Fruit fly (Drosophila melanogaster) whole organism, embryonic: ENCODE data around the gene PNKP.

Experiments
- Ada2b ChIP-seq: fragments of 200-800 bp; sonication (Bioruptor generic); IDR thresholded peaks from 2 replicates; pipeline ENCODE4 v1.3.6; 2022; ENCODE audit warnings: missing biosample characterization, missing genetic modification characterization
- Atf3 ChIP-seq: fragments of 200-800 bp; sonication (Bioruptor generic); optimal IDR thresholded peaks from 3 replicates; lab custom pipeline; 2016; ENCODE audit warnings: missing biosample characterization, missing genetic modification characterization
- Atf6 ChIP-seq: fragments of 200-800 bp; sonication (Bioruptor generic); IDR thresholded peaks from 2 replicates; pipeline ENCODE4 v1.3.6; 2022; ENCODE audit warnings: missing biosample characterization, missing genetic modification characterization
- BtbVII ChIP-seq: fragments of 200-800 bp; sonication (Bioruptor generic); optimal IDR thresholded peaks from 3 replicates; lab custom pipeline; 2017; ENCODE audit warnings: missing biosample characterization, mild to moderate bottlenecking, missing genetic modification characterization
- C15 ChIP-seq: fragments of 200-800 bp; sonication (Bioruptor generic); IDR thresholded peaks from 3 replicates; pipeline ENCODE4 v1.3.6; 2022; ENCODE audit warnings: missing biosample characterization, missing genetic modification characterization
- CG11085 ChIP-seq: fragments of 200-800 bp; sonication (Bioruptor generic); IDR thresholded peaks from 2 replicates; pipeline ENCODE4 v1.3.6; 2022; ENCODE audit warnings: missing biosample characterization, missing genetic modification characterization
- CG12104 ChIP-seq: fragments of 200-800 bp; sonication (Bioruptor generic); optimal IDR thresholded peaks from 3 replicates; lab custom pipeline; 2016; ENCODE audit warnings: missing biosample characterization, missing genetic modification characterization
- CG12744 ChIP-seq: fragments of 200-800 bp; sonication (Bioruptor generic); optimal IDR thresholded peaks from 2 replicates; lab custom pipeline; 2016; ENCODE audit warnings: missing biosample characterization, missing genetic modification characterization
- CG14860 ChIP-seq: fragments of 200-800 bp; sonication (Bioruptor generic); IDR thresholded peaks from 3 replicates; pipeline ENCODE4 v1.3.6; 2022; ENCODE audit warnings: missing biosample characterization, missing genetic modification characterization; ENCODE audit not compliant: partially characterized antibody
- CG1647 ChIP-seq: fragments of 200-800 bp; sonication (Bioruptor generic); optimal IDR thresholded peaks from 3 replicates; lab custom pipeline; 2016; ENCODE audit warnings: missing biosample characterization, missing genetic modification characterization
- CG16813 ChIP-seq: fragments of 200-800 bp; sonication (Bioruptor generic); IDR thresholded peaks from 3 replicates; pipeline ENCODE4 v1.3.6; 2022; ENCODE audit warnings: missing biosample characterization, missing genetic modification characterization; ENCODE audit not compliant: partially characterized antibody
- CG17829 ChIP-seq: fragments of 200-800 bp; optimal IDR thresholded peaks from 2 replicates; lab custom pipeline; 2019; ENCODE audit warnings: missing biosample characterization, mild to moderate bottlenecking, missing genetic modification characterization, moderate library complexity
- CG18599 ChIP-seq: fragments of 200-800 bp; sonication (Bioruptor generic); optimal IDR thresholded peaks from 3 replicates; lab custom pipeline; 2017; ENCODE audit warnings: missing biosample characterization, missing genetic modification characterization, mild to moderate bottlenecking, moderate library complexity, missing genetic modification reagents
- CG30403 ChIP-seq: fragments of 200-800 bp; sonication (Bioruptor generic); optimal IDR thresholded peaks from 3 replicates; lab custom pipeline; 2016; ENCODE audit warnings: missing biosample characterization, missing genetic modification characterization
- CG31388 ChIP-seq: fragments of 200-800 bp; sonication (Bioruptor generic); optimal IDR thresholded peaks from 2 replicates; lab custom pipeline; 2016; ENCODE audit warnings: missing biosample characterization, missing genetic modification characterization
- CG34422 ChIP-seq: fragments of 200-800 bp; sonication (Bioruptor generic); IDR thresholded peaks from 3 replicates; pipeline ENCODE4 v1.3.6; 2022; ENCODE audit warnings: missing biosample characterization, missing genetic modification characterization
- CG5245 ChIP-seq: fragments of 200-800 bp; sonication (Bioruptor generic); optimal IDR thresholded peaks from 3 replicates; lab custom pipeline; 2016; ENCODE audit warnings: missing biosample characterization, missing genetic modification characterization
- CG6683 ChIP-seq: fragments of 200-800 bp; sonication (Bioruptor generic); optimal IDR thresholded peaks from 2 replicates; lab custom pipeline; 2017; ENCODE audit warnings: missing biosample characterization, mild to moderate bottlenecking, missing genetic modification characterization, missing genetic modification reagents
- CG6791 ChIP-seq: fragments of 200-800 bp; sonication (Bioruptor generic); IDR thresholded peaks from 3 replicates; pipeline ENCODE4 v1.3.6; 2022; ENCODE audit warnings: missing biosample characterization, missing genetic modification characterization; ENCODE audit not compliant: partially characterized antibody
- CG7357 ChIP-seq: fragments of 200-800 bp; sonication (Bioruptor generic); IDR thresholded peaks from 3 replicates; pipeline ENCODE4 v1.3.6; 2022; ENCODE audit warnings: missing biosample characterization, missing genetic modification characterization
- CG7786 ChIP-seq: fragments of 200-800 bp; sonication (Bioruptor generic); optimal IDR thresholded peaks from 2 replicates; lab custom pipeline; 2016; ENCODE audit warnings: missing biosample characterization, missing genetic modification characterization
- CG8944 ChIP-seq: fragments of 200-800 bp; sonication (Bioruptor generic); optimal IDR thresholded peaks from 3 replicates; lab custom pipeline; 2016; ENCODE audit warnings: missing biosample characterization, missing genetic modification characterization
- CG9609 ChIP-seq: fragments of 200-800 bp; sonication (Bioruptor generic); optimal IDR thresholded peaks from 3 replicates; lab custom pipeline; 2016; ENCODE audit warnings: missing biosample characterization, missing genetic modification characterization
- Ets65A ChIP-seq: fragments of 200-800 bp; sonication (Bioruptor generic); peaks from one replicate; lab custom pipeline; 2016; ENCODE audit warnings: missing biosample characterization, missing genetic modification characterization
- GATAe ChIP-seq: fragments of 200-800 bp; sonication (Bioruptor generic); conservative IDR thresholded peaks from 2 replicates; pipeline ENCODE4 v1.3.6; 2022; ENCODE audit warnings: missing biosample characterization, missing genetic modification characterization
- HLHmδ ChIP-seq: fragments of 200-800 bp; sonication (Bioruptor generic); optimal IDR thresholded peaks from 2 replicates; lab custom pipeline; 2018; ENCODE audit warnings: missing biosample characterization, mild to moderate bottlenecking, missing genetic modification characterization, moderate library complexity
- HmgD ChIP-seq: fragments of 200-800 bp; sonication (Bioruptor generic); optimal IDR thresholded peaks from 3 replicates; lab custom pipeline; 2016; ENCODE audit warnings: missing biosample characterization, missing genetic modification characterization
- HmgZ ChIP-seq: fragments of 200-800 bp; sonication (Bioruptor generic); optimal IDR thresholded peaks from 2 replicates; lab custom pipeline; 2018; ENCODE audit warnings: missing biosample characterization, mild to moderate bottlenecking, missing genetic modification characterization
- MBD-R2 ChIP-seq: fragments of 200-800 bp; sonication (Bioruptor generic); IDR thresholded peaks from 2 replicates; pipeline ENCODE4 v1.3.6; 2022; ENCODE audit warnings: missing biosample characterization, missing genetic modification characterization
- TFAM ChIP-seq: fragments of 200-800 bp; sonication (Bioruptor generic); optimal IDR thresholded peaks from 2 replicates; lab custom pipeline; 2017; ENCODE audit warnings: missing biosample characterization, missing genetic modification characterization, inconsistent platforms
- Usf ChIP-seq: fragments of 200-800 bp; sonication (Bioruptor generic); optimal IDR thresholded peaks from 2 replicates; lab custom pipeline; 2017; ENCODE audit warnings: missing genotype, missing biosample characterization, missing genetic modification characterization
- Xbp1 ChIP-seq: fragments of 200-800 bp; sonication (Bioruptor generic); optimal IDR thresholded peaks from 3 replicates; lab custom pipeline; 2016; ENCODE audit warnings: missing biosample characterization, mild to moderate bottlenecking, missing genetic modification characterization
- btn ChIP-seq: fragments of 200-800 bp; sonication (Bioruptor generic); optimal IDR thresholded peaks from 2 replicates; lab custom pipeline; 2016; ENCODE audit warnings: missing biosample characterization, missing genetic modification characterization
- crc ChIP-seq: fragments of 200-800 bp; sonication (Bioruptor generic); optimal IDR thresholded peaks from 2 replicates; lab custom pipeline; 2016; ENCODE audit warnings: missing biosample characterization, missing genetic modification characterization
- croc ChIP-seq: fragments of 200-800 bp; sonication (Bioruptor generic); conservative IDR thresholded peaks from 3 replicates; pipeline ENCODE4 v1.3.6; 2022; ENCODE audit warnings: missing biosample characterization, missing genetic modification characterization
- ems ChIP-seq: fragments of 200-800 bp; sonication (Bioruptor generic); optimal IDR thresholded peaks from 3 replicates; lab custom pipeline; 2016; ENCODE audit warnings: missing biosample characterization, missing genetic modification characterization
- fd102C ChIP-seq: fragments of 200-800 bp; sonication (Bioruptor generic); optimal IDR thresholded peaks from 2 replicates; lab custom pipeline; 2018; ENCODE audit warnings: missing biosample characterization, mild to moderate bottlenecking, missing genetic modification characterization, moderate library complexity
- fu2 ChIP-seq: fragments of 200-800 bp; sonication (Bioruptor generic); optimal IDR thresholded peaks from 2 replicates; lab custom pipeline; 2016; ENCODE audit warnings: missing biosample characterization, missing genetic modification characterization
- insv ChIP-seq, 2 experiments: fragments of 200-800 bp; sonication (Bioruptor generic); optimal IDR thresholded peaks; 3 replicates each; lab custom pipeline; 2016 to 2018; ENCODE audit warnings: missing biosample characterization in 2 of 2, missing genetic modification characterization in 2 of 2
- kni ChIP-seq: fragments of 200-800 bp; sonication (Bioruptor generic); optimal IDR thresholded peaks from 3 replicates; lab custom pipeline; 2017; ENCODE audit warnings: mild to moderate bottlenecking, missing biosample characterization, missing genetic modification reagents, missing genetic modification characterization
- knrl ChIP-seq: fragments of 200-800 bp; sonication (Bioruptor generic); IDR thresholded peaks from 3 replicates; pipeline ENCODE4 v1.3.6; 2022; ENCODE audit warnings: missing biosample characterization, missing genetic modification characterization; ENCODE audit not compliant: partially characterized antibody
- lab ChIP-seq: fragments of 200-800 bp; sonication (Bioruptor generic); optimal IDR thresholded peaks from 3 replicates; lab custom pipeline; 2017; ENCODE audit warnings: missing biosample characterization, missing genetic modification characterization, mild to moderate bottlenecking, moderate library complexity, missing genetic modification reagents
- mam ChIP-seq: fragments of 200-800 bp; sonication (Bioruptor generic); optimal IDR thresholded peaks from 3 replicates; lab custom pipeline; 2016; ENCODE audit warnings: missing biosample characterization, missing genetic modification characterization
- nom ChIP-seq: fragments of 200-800 bp; sonication (Bioruptor generic); optimal IDR thresholded peaks from 2 replicates; lab custom pipeline; 2017; ENCODE audit warnings: missing biosample characterization, missing genetic modification characterization, mild to moderate bottlenecking, moderate library complexity, missing genetic modification reagents
- pb ChIP-seq: fragments of 200-800 bp; sonication (Bioruptor generic); optimal IDR thresholded peaks from 3 replicates; lab custom pipeline; 2016; ENCODE audit warnings: missing biosample characterization, missing genetic modification characterization
- peb ChIP-seq: fragments of 200-800 bp; sonication (Bioruptor generic); IDR thresholded peaks from 2 replicates; pipeline ENCODE4 v1.3.6; 2022; ENCODE audit warnings: missing biosample characterization, missing genetic modification characterization
- sima ChIP-seq: fragments of 200-800 bp; sonication (Bioruptor generic); optimal IDR thresholded peaks from 2 replicates; lab custom pipeline; 2016; ENCODE audit warnings: missing biosample characterization, missing genetic modification characterization
- sisA ChIP-seq: fragments of 200-800 bp; sonication (Bioruptor generic); IDR thresholded peaks from 2 replicates; pipeline ENCODE4 v1.3.6; 2022; ENCODE audit warnings: missing biosample characterization, missing genetic modification characterization
- tll ChIP-seq, 2 experiments: fragments of 200-800 bp in 1 of 2; fragments of >200 bp in 1 of 2; sonication (Bioruptor generic) in 1 of 2; optimal IDR thresholded peaks; 2 replicates each; lab custom pipeline; 2017 to 2019; ENCODE audit warnings: missing biosample characterization in 2 of 2, missing genetic modification characterization in 2 of 2, mild to moderate bottlenecking in 1 of 2, moderate library complexity in 1 of 2
- trem ChIP-seq: fragments of 200-800 bp; optimal IDR thresholded peaks from 3 replicates; lab custom pipeline; 2019; ENCODE audit warnings: missing biosample characterization, mild to moderate bottlenecking, missing genetic modification characterization, moderate library complexity
- zf30C ChIP-seq: fragments of 200-800 bp; sonication (Bioruptor generic); optimal IDR thresholded peaks from 3 replicates; lab custom pipeline; 2018; ENCODE audit warnings: missing biosample characterization, mild to moderate bottlenecking, missing genetic modification characterization

The PNKP gene

DNA sequence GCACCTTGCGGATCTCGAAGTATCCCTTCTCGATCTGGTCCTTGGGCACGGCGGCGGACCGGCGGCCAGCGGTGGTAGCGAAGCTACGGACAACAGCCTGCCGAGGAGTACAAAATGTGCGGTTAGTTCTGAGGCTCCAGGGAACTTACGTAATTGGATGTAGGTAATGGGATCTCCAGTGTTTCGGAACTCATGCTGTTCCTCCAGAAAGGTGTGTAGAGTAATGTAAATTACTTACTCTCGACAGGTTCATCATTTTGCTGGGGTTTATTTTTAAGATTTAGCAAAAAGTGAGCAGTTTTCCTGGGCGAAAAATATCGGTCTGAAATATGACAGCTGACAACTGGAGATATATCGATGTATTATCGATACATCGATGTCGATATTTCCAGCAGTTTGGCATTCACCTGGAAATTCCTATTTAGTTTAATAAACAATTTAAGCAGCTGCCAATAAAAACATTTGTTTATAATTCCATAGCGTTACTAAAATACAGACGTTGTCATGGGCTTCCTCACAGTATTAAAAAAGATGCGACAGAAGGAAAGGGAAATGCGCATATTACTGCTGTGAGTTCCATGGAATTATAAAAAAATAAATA, 2.5 kb downstream of the PNKP start, which contains the start of the genes COX7A and Arl2 (continued):
- peak; percentile 23 for TF ChIP-seq nom (GFP tag; lab: Kevin White, UChicago)
- no peak for TF ChIP-seq kni (GFP tag; lab: Kevin White, UChicago)
- no peak for TF ChIP-seq CG8944 (GFP tag; lab: Kevin White, UChicago)
- TF ChIP-seq MBD-R2 (GFP tag; lab: Robert Waterston, UW) = peak; percentile 90
- no peak for TF ChIP-seq fu2
- peak; percentile 65 for TF ChIP-seq HmgZ
- no peak for TF ChIP-seq TFAM (GFP tag; lab: Kevin White, UChicago)
- peak; percentile 91 for TF ChIP-seq CG16813 (GFP tag; lab: Robert Waterston, UW)
- no peak for TF ChIP-seq CG11085
- TF ChIP-seq CG6791 (GFP tag; lab: Robert Waterston, UW) = peak; percentile 94
- peak in 1 of 2 experiments; percentile 1 for TF ChIP-seq insv (GFP tag; optimal IDR thresholded peaks at IDR 0.05; lab: Kevin White, UChicago)
- no peak for TF ChIP-seq HmgD (GFP tag; lab: Kevin White, UChicago)
- TF ChIP-seq mam = no peak
- TF ChIP-seq CG14860 (GFP tag; lab: Robert Waterston, UW) = peak; percentile 91
- TF ChIP-seq CG31388 = no peak
- TF ChIP-seq CG5245 (GFP tag; lab: Kevin White, UChicago) = no peak
- TF ChIP-seq C15 (GFP tag; lab: Robert Waterston, UW) = no peak
- TF ChIP-seq Ada2b (GFP tag; lab: Robert Waterston, UW) = no peak
- TF ChIP-seq Atf3 = no peak
- no peak for TF ChIP-seq CG18599 (GFP tag; lab: Kevin White, UChicago)
- no peak for TF ChIP-seq btn (GFP tag; lab: Kevin White, UChicago)
- TF ChIP-seq peb (GFP tag; lab: Robert Waterston, UW) = no peak
- TF ChIP-seq CG12744 (GFP tag; lab: Kevin White, UChicago) = no peak
- peak; percentile 75 for TF ChIP-seq trem (tag; lab: Kevin White, UChicago)
- no peak for TF ChIP-seq CG6683 (GFP tag; lab: Kevin White, UChicago)
- TF ChIP-seq CG7786 (GFP tag; lab: Kevin White, UChicago) = no peak
- TF ChIP-seq Xbp1 (GFP tag; lab: Kevin White, UChicago) = no peak
- no peak for TF ChIP-seq Ets65A
- TF ChIP-seq CG12104 (GFP tag; lab: Kevin White, UChicago) = no peak
- TF ChIP-seq sisA (GFP tag; lab: Robert Waterston, UW) = no peak
- TF ChIP-seq ems (GFP tag; lab: Kevin White, UChicago) = no peak
- TF ChIP-seq HLHmδ (GFP tag; lab: Kevin White, UChicago) = no peak
- TF ChIP-seq zf30C (GFP tag; lab: Kevin White, UChicago) = no peak
- TF ChIP-seq BtbVII (GFP tag; lab: Kevin White, UChicago) = no peak
- TF ChIP-seq CG17829 (tag; lab: Kevin White, UChicago) = peak; percentile 22
- TF ChIP-seq tll (GFP tag; optimal IDR thresholded peaks at IDR 0.05; lab: Kevin White, UChicago) = no peak
- TF ChIP-seq CG7357 (GFP tag; lab: Robert Waterston, UW) = no peak
- no peak for TF ChIP-seq CG9609 (GFP tag; lab: Kevin White, UChicago)
- TF ChIP-seq CG34422 = no peak
- TF ChIP-seq Usf = no peak
- TF ChIP-seq knrl = peak; percentile 92
- no peak for TF ChIP-seq pb (GFP tag; lab: Kevin White, UChicago)
- TF ChIP-seq CG1647 = no peak
- TF ChIP-seq sima (GFP tag; lab: Kevin White, UChicago) = no peak
- 0 out of 2 replicates have a peak, but pooled peaks have one; percentile 23 for TF ChIP-seq Atf6 (GFP tag; lab: Robert Waterston, UW)
- no peak for TF ChIP-seq lab
- no peak for TF ChIP-seq CG30403 (GFP tag; lab: Kevin White, UChicago)
- TF ChIP-seq GATAe (GFP tag; lab: Robert Waterston, UW) = no peak
- TF ChIP-seq fd102C (GFP tag; lab: Kevin White, UChicago) = no peak
- no peak for TF ChIP-seq crc
- no peak for TF ChIP-seq croc (GFP tag; lab: Robert Waterston, UW)
